Fruit fly (Drosophila melanogaster): ENCODE results near the gene CG34148.

Gene CG34148

dm6 chr3R:21838505-21838956, 40.0 kb downstream of the CG34148 start:
- TF ChIP-seq Hr96 (GFP tag; optimal IDR thresholded peaks at IDR 0.05) = no peak
- TF ChIP-seq CG5204 (GFP tag; optimal IDR thresholded peaks at IDR 0.05) = no peak
- no peak for TF ChIP-seq Clk (GFP tag; optimal IDR thresholded peaks at IDR 0.05)
- no peak for TF ChIP-seq CG7101 (tag; optimal IDR thresholded peaks at IDR 0.05)
- TF ChIP-seq kay (GFP tag; ENCODE audit: borderline replicate concordance) = no peak
- no peak for TF ChIP-seq CG33017 (tag; optimal IDR thresholded peaks at IDR 0.05)
- no peak for TF ChIP-seq bab1 (GFP tag; optimal IDR thresholded peaks at IDR 0.05)
- TF ChIP-seq CG1620 (GFP tag; optimal IDR thresholded peaks at IDR 0.05) = no peak
- TF ChIP-seq CG12768 (GFP tag; optimal IDR thresholded peaks at IDR 0.05) = no peak
- no peak for TF ChIP-seq ovo (GFP tag; optimal IDR thresholded peaks at IDR 0.05)
- TF ChIP-seq Crg-1 (GFP tag; optimal IDR thresholded peaks at IDR 0.05) = no peak
- no peak for TF ChIP-seq CG7045 (GFP tag; optimal IDR thresholded peaks at IDR 0.05)
- no peak for TF ChIP-seq pad (GFP tag; optimal IDR thresholded peaks at IDR 0.05)
- no peak for TF ChIP-seq CG11617 (GFP tag; optimal IDR thresholded peaks at IDR 0.05)
- no peak for TF ChIP-seq tj (GFP tag; optimal IDR thresholded peaks at IDR 0.05)
- TF ChIP-seq cic (GFP tag; optimal IDR thresholded peaks at IDR 0.05) = no peak
- TF ChIP-seq cnc (optimal IDR thresholded peaks at IDR 0.05) = no peak
- TF ChIP-seq Mnt (GFP tag; optimal IDR thresholded peaks at IDR 0.05) = no peak
- no peak for TF ChIP-seq CG14711 (tag; optimal IDR thresholded peaks at IDR 0.05)
- no peak for TF ChIP-seq toe (GFP tag; optimal IDR thresholded peaks at IDR 0.05)

- TF ChIP-seq CG12768 (GFP tag; optimal IDR thresholded peaks at IDR 0.05) = no peak
- no peak for TF ChIP-seq tj (GFP tag; optimal IDR thresholded peaks at IDR 0.05)
- TF ChIP-seq CG14711 (tag; optimal IDR thresholded peaks at IDR 0.05) = no peak
- TF ChIP-seq Clk (GFP tag; optimal IDR thresholded peaks at IDR 0.05) = no peak
- TF ChIP-seq CG7045 (GFP tag; optimal IDR thresholded peaks at IDR 0.05) = no peak
- no peak for TF ChIP-seq CG7101 (tag; optimal IDR thresholded peaks at IDR 0.05)
- TF ChIP-seq CG1620 (GFP tag; optimal IDR thresholded peaks at IDR 0.05) = no peak
- TF ChIP-seq CG5204 (GFP tag; optimal IDR thresholded peaks at IDR 0.05) = no peak
- no peak for TF ChIP-seq cic (GFP tag; optimal IDR thresholded peaks at IDR 0.05)
- no peak for TF ChIP-seq ovo (GFP tag; optimal IDR thresholded peaks at IDR 0.05)
- TF ChIP-seq Crg-1 (GFP tag; optimal IDR thresholded peaks at IDR 0.05) = no peak
- no peak for TF ChIP-seq CG33017 (tag; optimal IDR thresholded peaks at IDR 0.05)
- no peak for TF ChIP-seq cnc (optimal IDR thresholded peaks at IDR 0.05)
- TF ChIP-seq Hr96 (GFP tag; optimal IDR thresholded peaks at IDR 0.05) = no peak
- TF ChIP-seq bab1 (GFP tag; optimal IDR thresholded peaks at IDR 0.05) = no peak
- no peak for TF ChIP-seq toe (GFP tag; optimal IDR thresholded peaks at IDR 0.05)
- no peak for TF ChIP-seq Mnt (GFP tag; optimal IDR thresholded peaks at IDR 0.05)
Measured at dm6 chr3R:21837069-21837977, 41.2 kb downstream of the CG34148 start.

- TF ChIP-seq toe (GFP tag; optimal IDR thresholded peaks at IDR 0.05) (no peak), ovo (GFP tag; optimal IDR thresholded peaks at IDR 0.05) (no peak), CG14711 (tag; optimal IDR thresholded peaks at IDR 0.05) (no peak), CG33017 (tag; optimal IDR thresholded peaks at IDR 0.05) (no peak), CG1620 (GFP tag; optimal IDR thresholded peaks at IDR 0.05) (no peak), bab1 (GFP tag; optimal IDR thresholded peaks at IDR 0.05) (no peak), CG5204 (GFP tag; optimal IDR thresholded peaks at IDR 0.05) (no peak), Crg-1 (GFP tag; optimal IDR thresholded peaks at IDR 0.05) (no peak), kay (GFP tag; ENCODE audit: borderline replicate concordance) (no peak), pad (GFP tag; optimal IDR thresholded peaks at IDR 0.05) (no peak), Hr96 (GFP tag; optimal IDR thresholded peaks at IDR 0.05) (no peak), CG7101 (tag; optimal IDR thresholded peaks at IDR 0.05) (no peak), cnc (optimal IDR thresholded peaks at IDR 0.05) (no peak), CG7045 (GFP tag; optimal IDR thresholded peaks at IDR 0.05) (no peak), cic (GFP tag; optimal IDR thresholded peaks at IDR 0.05) (no peak)
Measured at dm6 chr3R:21836614-21837013, 41.9 kb downstream of the CG34148 start.

- TF ChIP-seq cnc (optimal IDR thresholded peaks at IDR 0.05) (no peak), ovo (GFP tag; optimal IDR thresholded peaks at IDR 0.05) (no peak), cic (GFP tag; optimal IDR thresholded peaks at IDR 0.05) (no peak), CG7101 (tag; optimal IDR thresholded peaks at IDR 0.05) (no peak), bab1 (GFP tag; optimal IDR thresholded peaks at IDR 0.05) (no peak), kay (GFP tag; ENCODE audit: borderline replicate concordance) (no peak), CG14711 (tag; optimal IDR thresholded peaks at IDR 0.05) (no peak), CG5204 (GFP tag; optimal IDR thresholded peaks at IDR 0.05) (no peak), tj (GFP tag; optimal IDR thresholded peaks at IDR 0.05) (no peak), Mnt (GFP tag; optimal IDR thresholded peaks at IDR 0.05) (no peak), CG1620 (GFP tag; optimal IDR thresholded peaks at IDR 0.05) (no peak), toe (GFP tag; optimal IDR thresholded peaks at IDR 0.05) (no peak), Hr96 (GFP tag; optimal IDR thresholded peaks at IDR 0.05) (no peak), CG12768 (GFP tag; optimal IDR thresholded peaks at IDR 0.05) (no peak), CG33017 (tag; optimal IDR thresholded peaks at IDR 0.05) (no peak), pad (GFP tag; optimal IDR thresholded peaks at IDR 0.05) (no peak), Clk (GFP tag; optimal IDR thresholded peaks at IDR 0.05) (no peak), CG11617 (GFP tag; optimal IDR thresholded peaks at IDR 0.05) (no peak)
Measured at dm6 chr3R:21836201-21836504, 42.3 kb downstream of the CG34148 start.

dm6 chr3R:21835388-21836200, 42.9 kb downstream of the CG34148 start:
- TF ChIP-seq Hr96 (GFP tag; optimal IDR thresholded peaks at IDR 0.05) = no peak
